Fruit fly (Drosophila melanogaster) whole organism, prepupa: ENCODE measurements around the gene SF2.

Source experiments
- Blimp-1 ChIP-seq: fragments of 200-800 bp; sonication (Bioruptor generic); optimal IDR thresholded peaks from 3 replicates; lab custom pipeline; 2017; ENCODE audit warnings: missing biosample characterization, missing genetic modification characterization, mild to moderate bottlenecking, moderate library complexity, missing genetic modification reagents
- CG10631 ChIP-seq: fragments of 200-800 bp; sonication (Bioruptor generic); optimal IDR thresholded peaks from 2 replicates; lab custom pipeline; 2016; ENCODE audit warnings: missing biosample characterization, missing genetic modification characterization
- CG10669 ChIP-seq: fragments of 200-800 bp; sonication (Bioruptor generic); optimal IDR thresholded peaks from 3 replicates; lab custom pipeline; 2018; ENCODE audit warnings: missing biosample characterization, mild to moderate bottlenecking, missing genetic modification characterization, moderate library complexity
- CG11294 ChIP-seq: fragments of 200-800 bp; sonication (Bioruptor generic); IDR thresholded peaks from 2 replicates; pipeline ENCODE4 v1.3.6; 2022; ENCODE audit warnings: missing biosample characterization, missing genetic modification characterization
- CG11902 ChIP-seq: fragments of 200-800 bp; sonication (Bioruptor generic); optimal IDR thresholded peaks from 3 replicates; lab custom pipeline; 2016; ENCODE audit warnings: missing biosample characterization, missing genetic modification characterization
- CG15336 ChIP-seq: fragments of 200-800 bp; sonication (Bioruptor generic); IDR thresholded peaks from 2 replicates; pipeline ENCODE4 v1.3.6; 2022; ENCODE audit warnings: missing biosample characterization, missing genetic modification characterization
- CG3032 ChIP-seq: fragments of 200-800 bp; optimal IDR thresholded peaks from 2 replicates; lab custom pipeline; 2019; ENCODE audit warnings: missing biosample characterization, mild to moderate bottlenecking, missing genetic modification characterization, moderate library complexity
- CG31627 ChIP-seq: fragments of 200-800 bp; sonication (Bioruptor generic); optimal IDR thresholded peaks from 3 replicates; lab custom pipeline; 2016; ENCODE audit warnings: missing biosample characterization, missing genetic modification characterization
- CG32006 ChIP-seq: fragments of 200-800 bp; sonication (Bioruptor generic); optimal IDR thresholded peaks from 3 replicates; lab custom pipeline; 2017; ENCODE audit warnings: missing biosample characterization, mild to moderate bottlenecking, missing genetic modification characterization
- CG3919 ChIP-seq: fragments of 200-800 bp; sonication (Bioruptor generic); optimal IDR thresholded peaks from 3 replicates; lab custom pipeline; 2016; ENCODE audit warnings: missing biosample characterization, missing genetic modification characterization
- CG4318 ChIP-seq: fragments of 200-800 bp; sonication (Bioruptor generic); optimal IDR thresholded peaks from 3 replicates; lab custom pipeline; 2017; ENCODE audit warnings: missing biosample characterization, mild to moderate bottlenecking, missing genetic modification characterization
- CG6276 ChIP-seq: fragments of 200-800 bp; sonication (Bioruptor generic); optimal IDR thresholded peaks from 2 replicates; lab custom pipeline; 2017; ENCODE audit warnings: missing biosample characterization, mild to moderate bottlenecking, missing genetic modification characterization
- CG6792 ChIP-seq: fragments of 200-800 bp; sonication (Bioruptor generic); optimal IDR thresholded peaks from 3 replicates; lab custom pipeline; 2016; ENCODE audit warnings: missing biosample characterization, missing genetic modification characterization
- CG6808 ChIP-seq: fragments of 200-800 bp; sonication (Bioruptor generic); optimal IDR thresholded peaks from 3 replicates; lab custom pipeline; 2017; ENCODE audit warnings: missing biosample characterization, missing genetic modification characterization, mild to moderate bottlenecking, moderate library complexity, missing genetic modification reagents
- CG6854 ChIP-seq: fragments of 200-800 bp; sonication (Bioruptor generic); optimal IDR thresholded peaks from 2 replicates; lab custom pipeline; 2017; ENCODE audit warnings: missing biosample characterization, mild to moderate bottlenecking, missing genetic modification characterization
- CG7368 ChIP-seq: fragments of 200-800 bp; sonication (Bioruptor generic); optimal IDR thresholded peaks from 3 replicates; lab custom pipeline; 2016; ENCODE audit warnings: missing biosample characterization, missing genetic modification characterization
- CG8319 ChIP-seq: fragments of 200-800 bp; sonication (Bioruptor generic); optimal IDR thresholded peaks from 3 replicates; lab custom pipeline; 2016; ENCODE audit warnings: missing biosample characterization, missing genetic modification characterization
- Eip75B ChIP-seq: fragments of 200-800 bp; sonication (Bioruptor generic); optimal IDR thresholded peaks from 3 replicates; lab custom pipeline; 2016; ENCODE audit warnings: missing biosample characterization, missing genetic modification characterization
- Eip78C ChIP-seq: fragments of 200-800 bp; sonication (Bioruptor generic); peaks from one replicate; lab custom pipeline; 2016; ENCODE audit warnings: missing biosample characterization, missing genetic modification characterization
- Eip93F ChIP-seq: fragments of 200-800 bp; sonication (Bioruptor generic); optimal IDR thresholded peaks from 2 replicates; lab custom pipeline; 2016; ENCODE audit warnings: missing biosample characterization, mild to moderate bottlenecking, missing genetic modification characterization
- Ets21C ChIP-seq: fragments of 200-800 bp; sonication (Bioruptor generic); optimal IDR thresholded peaks from 3 replicates; lab custom pipeline; 2016; ENCODE audit warnings: missing biosample characterization, missing genetic modification characterization
- Ets96B ChIP-seq: fragments of 200-800 bp; optimal IDR thresholded peaks from 2 replicates; lab custom pipeline; 2019; ENCODE audit warnings: missing biosample characterization, mild to moderate bottlenecking, missing genetic modification characterization, moderate library complexity
- Gug ChIP-seq: fragments of 200-800 bp; sonication (Bioruptor generic); IDR thresholded peaks from 2 replicates; pipeline ENCODE4 v1.3.6; 2022; ENCODE audit warnings: missing biosample characterization, missing genetic modification characterization
- Hr38 ChIP-seq: sonication (Bioruptor generic); optimal IDR thresholded peaks from 2 replicates; lab custom pipeline; 2016; ENCODE audit warnings: missing biosample characterization, missing genetic modification characterization
- Hr39 ChIP-seq: fragments of 200-800 bp; sonication (Bioruptor generic); optimal IDR thresholded peaks from 2 replicates; lab custom pipeline; 2016; ENCODE audit warnings: missing biosample characterization, missing genetic modification characterization
- Hr4 ChIP-seq: fragments of 200-800 bp; sonication (Bioruptor generic); optimal IDR thresholded peaks from 3 replicates; lab custom pipeline; 2016; ENCODE audit warnings: missing biosample characterization, missing genetic modification characterization
- Lpt ChIP-seq: fragments of 200-800 bp; sonication (Bioruptor generic); optimal IDR thresholded peaks from 3 replicates; lab custom pipeline; 2016; ENCODE audit warnings: missing biosample characterization, missing genetic modification characterization
- Met ChIP-seq: fragments of 200-800 bp; sonication (Bioruptor generic); optimal IDR thresholded peaks from 3 replicates; lab custom pipeline; 2016; ENCODE audit warnings: missing biosample characterization, missing genetic modification characterization
- OdsH ChIP-seq: fragments of 200-800 bp; sonication (Bioruptor generic); optimal IDR thresholded peaks from 3 replicates; lab custom pipeline; 2016; ENCODE audit warnings: missing biosample characterization, missing genetic modification characterization
- Smox ChIP-seq: fragments of 200-800 bp; sonication (Bioruptor generic); optimal IDR thresholded peaks from 3 replicates; lab custom pipeline; 2016; ENCODE audit warnings: missing biosample characterization, missing genetic modification characterization
- Sox102F ChIP-seq: fragments of 200-800 bp; sonication (Bioruptor generic); optimal IDR thresholded peaks from 2 replicates; lab custom pipeline; 2016; ENCODE audit warnings: missing biosample characterization, mild to moderate bottlenecking, missing genetic modification characterization
- Sox14 ChIP-seq: fragments of 200-800 bp; sonication (Bioruptor generic); optimal IDR thresholded peaks from 3 replicates; lab custom pipeline; 2016; ENCODE audit warnings: missing biosample characterization, missing genetic modification characterization
- Sox15 ChIP-seq: fragments of 200-800 bp; sonication (Bioruptor generic); optimal IDR thresholded peaks from 3 replicates; lab custom pipeline; 2016; ENCODE audit warnings: missing biosample characterization, missing genetic modification characterization
- achi ChIP-seq: fragments of 200-800 bp; sonication (Bioruptor generic); optimal IDR thresholded peaks from 3 replicates; lab custom pipeline; 2016; ENCODE audit warnings: missing biosample characterization, missing genetic modification characterization
- acj6 ChIP-seq: fragments of 200-800 bp; sonication (Bioruptor generic); optimal IDR thresholded peaks from 3 replicates; lab custom pipeline; 2016; ENCODE audit warnings: missing biosample characterization, missing genetic modification characterization
- cyc ChIP-seq: fragments of 200-800 bp; sonication (Bioruptor generic); optimal IDR thresholded peaks from 3 replicates; lab custom pipeline; 2016; ENCODE audit warnings: missing biosample characterization, missing genetic modification characterization
- dac ChIP-seq: fragments of 200-800 bp; sonication (Bioruptor generic); optimal IDR thresholded peaks from 2 replicates; lab custom pipeline; 2017; ENCODE audit warnings: missing biosample characterization, mild to moderate bottlenecking, missing genetic modification characterization
- dsx ChIP-seq: fragments of 200-800 bp; optimal IDR thresholded peaks from 3 replicates; lab custom pipeline; 2019; ENCODE audit warnings: missing biosample characterization, mild to moderate bottlenecking, missing genetic modification characterization, moderate library complexity; ENCODE audit not compliant: poor library complexity, severe bottlenecking
- eg ChIP-seq: fragments of 200-800 bp; sonication (Bioruptor generic); IDR thresholded peaks from 3 replicates; pipeline ENCODE4 v1.3.6; 2022; ENCODE audit warnings: missing biosample characterization, missing genetic modification characterization
- fd59A ChIP-seq: fragments of 200-800 bp; sonication (Bioruptor generic); optimal IDR thresholded peaks from 2 replicates; lab custom pipeline; 2017; ENCODE audit warnings: missing biosample characterization, mild to moderate bottlenecking, missing genetic modification characterization, missing genetic modification reagents
- fd85E ChIP-seq: fragments of 200-800 bp; sonication (Bioruptor generic); optimal IDR thresholded peaks from 3 replicates; lab custom pipeline; 2016; ENCODE audit warnings: missing biosample characterization, missing genetic modification characterization
- fkh ChIP-seq: fragments of 200-800 bp; sonication (Bioruptor generic); optimal IDR thresholded peaks from 3 replicates; lab custom pipeline; 2017; ENCODE audit warnings: missing biosample characterization, mild to moderate bottlenecking, missing genetic modification characterization, moderate library complexity
- lz ChIP-seq: fragments of 200-800 bp; sonication (Bioruptor generic); optimal IDR thresholded peaks from 3 replicates; lab custom pipeline; 2016; ENCODE audit warnings: missing biosample characterization, missing genetic modification characterization
- net ChIP-seq: fragments of 200-800 bp; sonication (Bioruptor generic); optimal IDR thresholded peaks from 3 replicates; lab custom pipeline; 2016; ENCODE audit warnings: missing biosample characterization, missing genetic modification characterization
- pdm3 ChIP-seq: fragments of 200-800 bp; sonication (Bioruptor generic); optimal IDR thresholded peaks from 3 replicates; lab custom pipeline; 2016; ENCODE audit warnings: missing biosample characterization, missing genetic modification characterization
- salr ChIP-seq, 2 experiments: fragments of 200-800 bp; sonication (Bioruptor generic); optimal IDR thresholded peaks; 3 replicates each; lab custom pipeline; 2016 to 2018; ENCODE audit warnings: missing biosample characterization in 2 of 2, missing genetic modification characterization in 2 of 2, mild to moderate bottlenecking in 1 of 2
- spab ChIP-seq: fragments of 200-800 bp; sonication (Bioruptor generic); optimal IDR thresholded peaks from 2 replicates; lab custom pipeline; 2017; ENCODE audit warnings: missing biosample characterization, mild to moderate bottlenecking, missing genetic modification characterization, missing genetic modification reagents
- ss ChIP-seq, 2 experiments: fragments of 200-800 bp; sonication (Bioruptor generic); optimal IDR thresholded peaks; 2 replicates in 1 of 2; 3 replicates in 1 of 2; lab custom pipeline; 2017 to 2018; ENCODE audit warnings: mild to moderate bottlenecking in 2 of 2, missing biosample characterization in 2 of 2, missing genetic modification characterization in 2 of 2, moderate library complexity in 1 of 2
- svp ChIP-seq: fragments of 200-800 bp; sonication (Bioruptor generic); peaks from one replicate; lab custom pipeline; 2016; ENCODE audit warnings: missing biosample characterization, missing genetic modification characterization
- topi ChIP-seq: fragments of 200-800 bp; sonication (Bioruptor generic); optimal IDR thresholded peaks from 3 replicates; lab custom pipeline; 2016; ENCODE audit warnings: missing biosample characterization, missing genetic modification characterization
- vri ChIP-seq: fragments of 200-800 bp; sonication (Bioruptor generic); optimal IDR thresholded peaks from 3 replicates; lab custom pipeline; 2016; ENCODE audit warnings: missing biosample characterization, mild to moderate bottlenecking, missing genetic modification characterization

The SF2 gene

DNA sequence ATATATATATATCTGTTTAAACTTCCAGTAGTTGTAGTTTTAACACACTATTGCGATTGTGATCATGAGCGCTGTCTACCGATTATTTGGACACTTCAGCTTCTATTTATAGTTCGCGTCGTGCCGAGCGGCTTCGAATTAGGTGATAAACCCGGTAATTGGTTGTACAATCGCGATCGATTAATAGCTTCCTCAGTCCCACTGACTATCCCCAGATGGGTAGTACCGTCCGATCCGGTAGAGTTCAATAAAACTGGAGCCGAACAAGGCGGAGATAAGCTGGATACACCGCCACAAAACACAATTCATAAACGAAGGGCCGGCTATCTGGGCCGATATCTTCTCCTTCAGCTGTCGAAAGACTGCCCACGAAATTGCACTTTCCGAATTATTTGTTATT is 3.9 kb downstream of the SF2 start:
- TF ChIP-seq Eip78C (peak; percentile 48), CG10669 (GFP tag; lab: Kevin White, UChicago) (no peak)

DNA sequence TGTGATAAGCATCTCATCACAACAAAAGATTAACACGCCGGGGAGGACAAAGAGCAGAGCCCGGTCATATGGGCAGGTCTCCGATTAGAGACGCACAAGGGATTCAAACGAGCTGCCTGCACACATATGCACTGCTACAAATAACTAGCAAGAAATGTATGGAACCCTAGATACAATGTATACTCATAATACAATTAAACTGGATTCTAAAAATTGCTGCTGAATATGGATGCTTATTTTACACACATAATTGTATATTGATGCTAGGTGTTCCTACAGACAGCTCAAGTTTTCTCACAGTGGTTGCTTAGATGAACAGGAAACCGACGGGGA is 4.8 kb downstream of the SF2 start:
- peak; percentile 69 for TF ChIP-seq achi (GFP tag; lab: Kevin White, UChicago)
- peak; percentile 60 for TF ChIP-seq acj6 (GFP tag; lab: Kevin White, UChicago)
- 0 out of 3 replicates have a peak, but pooled peaks have one; percentile 49 for TF ChIP-seq eg (GFP tag; lab: Robert Waterston, UW)
- peak; percentile 40 for TF ChIP-seq net (GFP tag; lab: Kevin White, UChicago)
- TF ChIP-seq Blimp-1 (GFP tag; lab: Kevin White, UChicago) = no peak
- TF ChIP-seq dac (GFP tag; lab: Kevin White, UChicago) = no peak
- TF ChIP-seq CG6792 (GFP tag; lab: Kevin White, UChicago) = peak; percentile 54
- TF ChIP-seq CG31627 (GFP tag; lab: Kevin White, UChicago) = peak; percentile 14
- TF ChIP-seq Smox (GFP tag; lab: Kevin White, UChicago) = peak; percentile 10
- no peak for TF ChIP-seq Hr38 (GFP tag; lab: Kevin White, UChicago)
- TF ChIP-seq topi (GFP tag; lab: Kevin White, UChicago) = peak; percentile 39
- no peak for TF ChIP-seq Sox15 (GFP tag; lab: Kevin White, UChicago)
- TF ChIP-seq CG4318 (GFP tag; lab: Kevin White, UChicago) = no peak
- peak; percentile 43 for TF ChIP-seq CG10669 (GFP tag; lab: Kevin White, UChicago)
- no peak for TF ChIP-seq CG6854 (GFP tag; lab: Kevin White, UChicago)
- TF ChIP-seq CG6276 (GFP tag; lab: Kevin White, UChicago) = no peak
- peak; percentile 31 for TF ChIP-seq Hr39 (GFP tag; lab: Kevin White, UChicago)
- TF ChIP-seq svp = peak; percentile 76
- peak; percentile 29 for TF ChIP-seq fd59A (GFP tag; lab: Kevin White, UChicago)
- TF ChIP-seq pdm3 = peak; percentile 66
- peak; percentile 63 for TF ChIP-seq Ets96B (tag; lab: Kevin White, UChicago)
- peak; percentile 74 for TF ChIP-seq CG3919 (GFP tag; lab: Kevin White, UChicago)
- peak; percentile 17 for TF ChIP-seq CG11902 (GFP tag; lab: Kevin White, UChicago)
- peak; percentile 24 for TF ChIP-seq CG6808 (GFP tag; lab: Kevin White, UChicago)
- peak; percentile 66 for TF ChIP-seq OdsH
- TF ChIP-seq Ets21C (GFP tag; lab: Kevin White, UChicago) = no peak
- TF ChIP-seq ss (GFP tag; optimal IDR thresholded peaks at IDR 0.05; lab: Kevin White, UChicago) = peak; percentile 18 to 49
- peak; percentile 40 for TF ChIP-seq Met (GFP tag; lab: Kevin White, UChicago)
- no peak for TF ChIP-seq CG8319 (GFP tag; lab: Kevin White, UChicago)
- TF ChIP-seq CG7368 (GFP tag; lab: Kevin White, UChicago) = no peak
- TF ChIP-seq salr (GFP tag; optimal IDR thresholded peaks at IDR 0.05; lab: Kevin White, UChicago) = peak; percentile 7 to 13
- peak; percentile 80 for TF ChIP-seq CG10631
- TF ChIP-seq fd85E (GFP tag; lab: Kevin White, UChicago) = no peak
- TF ChIP-seq CG32006 (GFP tag; lab: Kevin White, UChicago) = peak; percentile 60
- peak; percentile 75 for TF ChIP-seq dsx
- peak; percentile 30 for TF ChIP-seq lz
- TF ChIP-seq vri (GFP tag; lab: Kevin White, UChicago) = no peak
- peak; percentile 2 for TF ChIP-seq Lpt (GFP tag; lab: Kevin White, UChicago)
- TF ChIP-seq Eip75B = peak; percentile 55
- no peak; the same call in 1 of the 2 replicates for TF ChIP-seq CG11294 (GFP tag; lab: Robert Waterston, UW)
- TF ChIP-seq Gug = peak; percentile 40
- peak; percentile 18 for TF ChIP-seq spab (GFP tag; lab: Kevin White, UChicago)
- peak; percentile 59; the same call in 1 of the 2 replicates for TF ChIP-seq CG15336 (GFP tag; lab: Robert Waterston, UW)
- TF ChIP-seq cyc (GFP tag; lab: Kevin White, UChicago) = peak; percentile 12
- TF ChIP-seq fkh (GFP tag; lab: Kevin White, UChicago) = no peak
- TF ChIP-seq Sox102F = peak; percentile 45
- TF ChIP-seq Sox14 (GFP tag; lab: Kevin White, UChicago) = peak; percentile 67
- peak; percentile 58 for TF ChIP-seq Hr4 (GFP tag; lab: Kevin White, UChicago)
- TF ChIP-seq Eip93F (GFP tag; lab: Kevin White, UChicago) = no peak
- TF ChIP-seq CG3032 = peak; percentile 46
